Worm (Caenorhabditis elegans) whole organism, L4 larva: ENCODE measurements around the gene C42D8.1.

Source experiments
- F26F4.8 ChIP-seq: fragments of 200-800 bp; sonication (Bioruptor generic); conservative IDR thresholded peaks from 2 replicates; pipeline ENCODE4 v1.3.6; 2022; ENCODE audit warnings: missing genetic modification characterization, missing compliant biosample characterization
- R02D3.7 ChIP-seq: fragments of 150-350 bp; sonication (generic microtip); optimal IDR thresholded peaks from 3 replicates; lab custom pipeline; 2014; ENCODE audit warnings: missing biosample characterization, missing genetic modification characterization
- T20F7.1 ChIP-seq: fragments of 200-800 bp; sonication (Bioruptor generic); optimal IDR thresholded peaks from 2 replicates; lab custom pipeline; 2018; ENCODE audit warnings: mild to moderate bottlenecking, missing genetic modification characterization, missing compliant biosample characterization
- T26A8.4 ChIP-seq: fragments of 200-800 bp; sonication (Bioruptor generic); IDR thresholded peaks from 2 replicates; pipeline ENCODE4 v1.3.6; 2022; ENCODE audit warnings: missing genetic modification characterization, missing compliant biosample characterization
- aly-2 ChIP-seq: sonication (generic microtip); optimal IDR thresholded peaks from 2 replicates; lab custom pipeline; 2018; ENCODE audit warnings: missing biosample characterization, missing genetic modification characterization
- ama-1 ChIP-seq: fragments of 150-350 bp; optimal IDR thresholded peaks from 2 replicates; lab custom pipeline; 2014; ENCODE audit warnings: inconsistent platforms, mixed read lengths
- attf-4 ChIP-seq: sonication (generic microtip); optimal IDR thresholded peaks from 3 replicates; lab custom pipeline; 2017; ENCODE audit warnings: missing biosample characterization, missing genetic modification characterization
- ceh-28 ChIP-seq: fragments of 150-350 bp; optimal IDR thresholded peaks from 2 replicates; lab custom pipeline; 2014; ENCODE audit warnings: missing biosample characterization, missing genetic modification reagents, missing genetic modification characterization
- ceh-62 ChIP-seq: sonication (generic microtip); optimal IDR thresholded peaks from 2 replicates; lab custom pipeline; 2017; ENCODE audit warnings: missing biosample characterization, missing genetic modification characterization
- cey-2 ChIP-seq: sonication (generic microtip); optimal IDR thresholded peaks from 3 replicates; lab custom pipeline; 2017; ENCODE audit warnings: missing genetic modification characterization, mild to moderate bottlenecking, missing compliant biosample characterization, antibody characterized with exemption, borderline replicate concordance; ENCODE audit not compliant: insufficient read depth
- ctbp-1 ChIP-seq: fragments of 200-800 bp; sonication (Bioruptor generic); IDR thresholded peaks from 2 replicates; pipeline ENCODE4 v1.3.6; 2022; ENCODE audit warnings: missing genetic modification reagents, missing genetic modification characterization, missing compliant biosample characterization
- daf-12 ChIP-seq: fragments of 150-350 bp; optimal IDR thresholded peaks from 2 replicates; lab custom pipeline; 2014; ENCODE audit warnings: missing biosample characterization, missing genetic modification reagents, missing genetic modification characterization
- dmd-6 ChIP-seq: fragments of 200-800 bp; sonication (Bioruptor generic); IDR thresholded peaks from 2 replicates; pipeline ENCODE4 v1.3.6; 2022; ENCODE audit warnings: missing genetic modification reagents, missing genetic modification characterization, missing compliant biosample characterization
- dmd-8 ChIP-seq: fragments of 200-800 bp; sonication (Bioruptor generic); IDR thresholded peaks from 2 replicates; pipeline ENCODE4 v1.3.6; 2022; ENCODE audit warnings: missing genetic modification characterization, missing compliant biosample characterization
- dmd-9 ChIP-seq: fragments of 200-800 bp; sonication (Bioruptor generic); IDR thresholded peaks from 2 replicates; pipeline ENCODE4 v1.3.6; 2022; ENCODE audit warnings: missing genetic modification reagents, missing genetic modification characterization, missing compliant biosample characterization
- duxl-1 ChIP-seq: sonication (generic microtip); optimal IDR thresholded peaks from 2 replicates; lab custom pipeline; 2016; ENCODE audit warnings: mild to moderate bottlenecking, missing genetic modification characterization, moderate library complexity, missing compliant biosample characterization; ENCODE audit not compliant: poor library complexity
- dve-1 ChIP-seq: sonication (generic microtip); optimal IDR thresholded peaks from 2 replicates; lab custom pipeline; 2017; ENCODE audit warnings: antibody characterized with exemption, mild to moderate bottlenecking, missing genetic modification characterization, missing compliant biosample characterization; ENCODE audit not compliant: insufficient read depth
- fkh-10 ChIP-seq: fragments of 150-350 bp; optimal IDR thresholded peaks from 2 replicates; lab custom pipeline; 2014; ENCODE audit warnings: missing biosample characterization, missing genetic modification reagents, missing genetic modification characterization
- fos-1 ChIP-seq: fragments of 150-350 bp; optimal IDR thresholded peaks from 2 replicates; lab custom pipeline; 2014; ENCODE audit warnings: missing biosample characterization, missing genetic modification characterization
- hlh-11 ChIP-seq: fragments of 200-800 bp; sonication (Bioruptor generic); optimal IDR thresholded peaks from 2 replicates; lab custom pipeline; 2018; ENCODE audit warnings: mild to moderate bottlenecking, missing genetic modification characterization, missing compliant biosample characterization
- hlh-30 ChIP-seq: sonication (generic microtip); optimal IDR thresholded peaks from 2 replicates; lab custom pipeline; 2017; ENCODE audit warnings: antibody characterized with exemption, mild to moderate bottlenecking, missing genetic modification characterization, missing compliant biosample characterization; ENCODE audit not compliant: insufficient read depth
- jun-1 ChIP-seq: fragments of 150-350 bp; optimal IDR thresholded peaks from 2 replicates; lab custom pipeline; 2014; ENCODE audit warnings: missing biosample characterization, missing genetic modification reagents, missing genetic modification characterization
- lin-1 ChIP-seq: fragments of 200-800 bp; sonication (Bioruptor generic); IDR thresholded peaks from 2 replicates; pipeline ENCODE4 v1.3.6; 2022; ENCODE audit warnings: missing genetic modification reagents, missing genetic modification characterization, missing compliant biosample characterization
- lin-15B ChIP-seq: fragments of 150-350 bp; sonication (generic microtip); optimal IDR thresholded peaks from 3 replicates; lab custom pipeline; 2014; ENCODE audit warnings: missing biosample characterization, missing genetic modification characterization
- lin-29 ChIP-seq: fragments of 200-800 bp; sonication (Bioruptor generic); IDR thresholded peaks from 2 replicates; pipeline ENCODE4 v1.3.6; 2022; ENCODE audit warnings: missing genetic modification reagents, missing genetic modification characterization, missing compliant biosample characterization
- lin-39 ChIP-seq: fragments of 150-350 bp; optimal IDR thresholded peaks from 2 replicates; lab custom pipeline; 2014; ENCODE audit warnings: missing biosample characterization, missing genetic modification reagents, missing genetic modification characterization
- madf-5 ChIP-seq, 2 experiments: fragments of 200-800 bp; sonication (Bioruptor generic); IDR thresholded peaks; 2 replicates each; pipeline ENCODE4 v1.3.6; 2022; ENCODE audit warnings: missing compliant biosample characterization in 2 of 2, missing genetic modification characterization in 2 of 2
- madf-9 ChIP-seq: fragments of 200-800 bp; sonication (Bioruptor generic); conservative IDR thresholded peaks from 2 replicates; pipeline ENCODE4 v1.3.6; 2022; ENCODE audit warnings: missing genetic modification reagents, missing genetic modification characterization, missing compliant biosample characterization
- mdl-1 ChIP-seq, 2 experiments: fragments of 150-350 bp in 1 of 2; sonication (generic microtip) in 1 of 2; optimal IDR thresholded peaks; 2 replicates each; lab custom pipeline; 2014 to 2017; ENCODE audit warnings: missing biosample characterization in 2 of 2, missing genetic modification characterization in 2 of 2
- mxl-3 ChIP-seq: fragments of 200-800 bp; sonication (Bioruptor generic); optimal IDR thresholded peaks from 2 replicates; lab custom pipeline; 2018; ENCODE audit warnings: mild to moderate bottlenecking, missing genetic modification characterization, missing compliant biosample characterization
- nhr-10 ChIP-seq: fragments of 150-350 bp; optimal IDR thresholded peaks from 2 replicates; lab custom pipeline; 2014; ENCODE audit warnings: missing biosample characterization, missing genetic modification characterization
- nhr-111 ChIP-seq: fragments of 200-800 bp; sonication (Bioruptor generic); optimal IDR thresholded peaks from 2 replicates; lab custom pipeline; 2018; ENCODE audit warnings: mild to moderate bottlenecking, missing genetic modification characterization, missing compliant biosample characterization
- nhr-28 ChIP-seq: fragments of 150-350 bp; optimal IDR thresholded peaks from 2 replicates; lab custom pipeline; 2014; ENCODE audit warnings: missing biosample characterization, missing genetic modification characterization
- nhr-41 ChIP-seq: fragments of 200-800 bp; sonication (Bioruptor generic); IDR thresholded peaks from 2 replicates; pipeline ENCODE4 v1.3.6; 2022; ENCODE audit warnings: missing genetic modification reagents, missing genetic modification characterization, missing compliant biosample characterization
- nhr-42 ChIP-seq: fragments of 200-800 bp; sonication (Bioruptor generic); IDR thresholded peaks from 2 replicates; pipeline ENCODE4 v1.3.6; 2022; ENCODE audit warnings: missing genetic modification characterization, missing compliant biosample characterization
- nhr-6 ChIP-seq: fragments of 150-350 bp; optimal IDR thresholded peaks from 2 replicates; lab custom pipeline; 2014; ENCODE audit warnings: missing biosample characterization, missing genetic modification characterization
- pha-4 ChIP-seq, 2 experiments: fragments of 150-350 bp in 1 of 2; fragments of 200-800 bp in 1 of 2; sonication (Bioruptor generic) in 1 of 2; IDR thresholded peaks in 1 of 2; optimal IDR thresholded peaks in 1 of 2; 2 replicates each; pipeline versions ENCODE4 v1.3.6 to Lab custom; 2014 to 2022; ENCODE audit warnings: missing genetic modification characterization in 2 of 2, missing genetic modification reagents in 2 of 2, missing biosample characterization in 1 of 2, missing compliant biosample characterization in 1 of 2
- pqm-1 ChIP-seq: sonication (generic microtip); optimal IDR thresholded peaks from 2 replicates; lab custom pipeline; 2017; ENCODE audit warnings: missing biosample characterization, missing genetic modification characterization
- saeg-2 ChIP-seq: fragments of 200-800 bp; sonication (Bioruptor generic); IDR thresholded peaks from 2 replicates; pipeline ENCODE4 v1.3.6; 2022; ENCODE audit warnings: missing genetic modification reagents, missing genetic modification characterization, missing compliant biosample characterization
- set-16 ChIP-seq: fragments of 200-800 bp; sonication (Bioruptor generic); IDR thresholded peaks from 2 replicates; pipeline ENCODE4 v1.3.6; 2022; ENCODE audit warnings: missing genetic modification reagents, missing genetic modification characterization, missing compliant biosample characterization
- spr-1 ChIP-seq: sonication (generic microtip); optimal IDR thresholded peaks from 2 replicates; lab custom pipeline; 2016; ENCODE audit warnings: mild to moderate bottlenecking, missing genetic modification characterization, missing compliant biosample characterization
- spr-3 ChIP-seq: fragments of 200-800 bp; sonication (Bioruptor generic); optimal IDR thresholded peaks from 2 replicates; lab custom pipeline; 2018; ENCODE audit warnings: mild to moderate bottlenecking, missing genetic modification characterization, missing compliant biosample characterization
- tra-1 ChIP-seq: fragments of 200-800 bp; sonication (Bioruptor generic); IDR thresholded peaks from 2 replicates; pipeline ENCODE4 v1.3.6; 2022; ENCODE audit warnings: missing genetic modification reagents, missing genetic modification characterization, missing compliant biosample characterization
- unc-39 ChIP-seq: sonication (generic microtip); optimal IDR thresholded peaks from 2 replicates; lab custom pipeline; 2017; ENCODE audit warnings: missing biosample characterization, missing genetic modification characterization
- unc-62 ChIP-seq, 3 experiments: fragments of 150-350 bp in 1 of 3; sonication (generic microtip); optimal IDR thresholded peaks in 2 of 3; peaks in 1 of 3; 1 replicate in 1 of 3; 2 replicates in 2 of 3; lab custom pipeline; 2014 to 2017; ENCODE audit warnings: missing biosample characterization in 3 of 3, missing genetic modification characterization in 3 of 3, missing genetic modification reagents in 3 of 3, missing genotype in 1 of 3
- zag-1 ChIP-seq: fragments of 150-350 bp; optimal IDR thresholded peaks from 2 replicates; lab custom pipeline; 2014; ENCODE audit warnings: missing biosample characterization, missing genetic modification characterization
- zfp-2 ChIP-seq: sonication (generic microtip); optimal IDR thresholded peaks from 2 replicates; lab custom pipeline; 2016; ENCODE audit warnings: mild to moderate bottlenecking, missing genetic modification characterization, missing compliant biosample characterization
- zfp-3 ChIP-seq: fragments of 200-800 bp; sonication (Bioruptor generic); conservative IDR thresholded peaks from 2 replicates; pipeline ENCODE4 v1.3.6; 2022; ENCODE audit warnings: missing genetic modification reagents, missing genetic modification characterization, missing compliant biosample characterization
- zip-11 ChIP-seq: fragments of 200-800 bp; sonication (Bioruptor generic); IDR thresholded peaks from 2 replicates; pipeline ENCODE4 v1.3.6; 2022; ENCODE audit warnings: missing genetic modification characterization, missing compliant biosample characterization
- zip-2 ChIP-seq: fragments of 150-350 bp; optimal IDR thresholded peaks from 2 replicates; lab custom pipeline; 2014; ENCODE audit warnings: missing biosample characterization, missing genetic modification characterization
- ztf-7 ChIP-seq: fragments of 150-350 bp; optimal IDR thresholded peaks from 2 replicates; lab custom pipeline; 2014; ENCODE audit warnings: missing biosample characterization, missing genetic modification characterization

C42D8.1 gene

ce11 chrX:5119246-5119645 is 9.9 kb downstream of the C42D8.1 start:
- TF ChIP-seq zag-1 (tag; lab: Kevin White, UChicago) (no peak), daf-12 (tag; lab: Kevin White, UChicago) (no peak), pqm-1 (tag; lab: Kevin White, UChicago) (no peak), nhr-41 (GFP tag; lab: Robert Waterston, UW) (no peak), cey-2 (tag; lab: Kevin White, UChicago) (no peak), nhr-42 (GFP tag; lab: Robert Waterston, UW) (no peak), zip-2 (tag; lab: Kevin White, UChicago) (no peak), dmd-8 (GFP tag; lab: Robert Waterston, UW) (no peak), lin-15B (no peak), attf-4 (no peak), lin-29 (GFP tag; lab: Robert Waterston, UW) (no peak), jun-1 (no peak), ztf-7 (no peak), F26F4.8 (no peak), nhr-28 (tag; lab: Kevin White, UChicago) (peak; percentile 64), nhr-6 (tag; lab: Kevin White, UChicago) (no peak), ceh-62 (tag; lab: Kevin White, UChicago) (no peak), dmd-9 (GFP tag; lab: Robert Waterston, UW) (no peak), hlh-30 (peak; percentile 85), ctbp-1 (GFP tag; lab: Robert Waterston, UW) (peak; percentile 59; the same call in 1 of the 2 replicates), set-16 (GFP tag; lab: Robert Waterston, UW) (peak; percentile 41), spr-3 (GFP tag; lab: Kevin White, UChicago) (no peak), hlh-11 (tag; lab: Kevin White, UChicago) (peak; percentile 85), fos-1 (tag; lab: Kevin White, UChicago) (no peak), zfp-3 (GFP tag; lab: Robert Waterston, UW) (no peak), madf-5 (GFP tag; IDR thresholded peaks at IDR 0.05; lab: Robert Waterston, UW) (no peak), pha-4 (GFP tag; IDR thresholded peaks at IDR 0.05; lab: Robert Waterston, UW) (no peak), pha-4 (tag; optimal IDR thresholded peaks at IDR 0.05; lab: Kevin White, UChicago) (no peak), lin-39 (no peak), unc-39 (no peak), duxl-1 (tag; lab: Kevin White, UChicago) (peak; percentile 40), tra-1 (GFP tag; lab: Robert Waterston, UW) (0 out of 2 replicates have a peak, but pooled peaks have one; percentile 34), aly-2 (tag; lab: Kevin White, UChicago) (no peak), nhr-111 (GFP tag; lab: Kevin White, UChicago) (no peak), zip-11 (GFP tag; lab: Robert Waterston, UW) (no peak), dve-1 (tag; lab: Kevin White, UChicago) (peak; percentile 44), ama-1 (lab: Kevin White, UChicago) (no peak), lin-1 (GFP tag; lab: Robert Waterston, UW) (no peak), fkh-10 (GFP tag; lab: Kevin White, UChicago) (no peak), zfp-2 (tag; lab: Kevin White, UChicago) (no peak), mdl-1 (tag; optimal IDR thresholded peaks at IDR 0.05; lab: Kevin White, UChicago) (peak; percentile 23 to 75), nhr-10 (tag; lab: Kevin White, UChicago) (no peak), T20F7.1 (GFP tag; lab: Kevin White, UChicago) (no peak), madf-9 (no peak), ceh-28 (tag; lab: Kevin White, UChicago) (no peak), spr-1 (tag; lab: Kevin White, UChicago) (peak; percentile 18), R02D3.7 (tag; lab: Kevin White, UChicago) (no peak), saeg-2 (no peak), unc-62 (GFP tag; optimal IDR thresholded peaks at IDR 0.05 in 1 of 2; lab: Kevin White, UChicago) (peak in 1 of 2 experiments; percentile 8), unc-62 (tag; optimal IDR thresholded peaks at IDR 0.05; lab: Kevin White, UChicago) (no peak), mxl-3 (GFP tag; lab: Kevin White, UChicago) (peak; percentile 80), dmd-6 (GFP tag; lab: Robert Waterston, UW) (peak; percentile 43; the same call in 1 of the 2 replicates), T26A8.4 (GFP tag; lab: Robert Waterston, UW) (peak; percentile 68)
